Worm (Caenorhabditis elegans): ENCODE data around the gene Y71H2AM.3.

ce11 chrIII:2800743-2801142 lies 4.5 kb upstream of the Y71H2AM.3 start:
- TF ChIP-seq set-16 (GFP tag; IDR thresholded peaks at IDR 0.05) (no peak), mep-1 (tag; optimal IDR thresholded peaks at IDR 0.05) (no peak), pha-4 (GFP tag; IDR thresholded peaks at IDR 0.05) (no peak), pha-4 (tag; optimal IDR thresholded peaks at IDR 0.05) (no peak)

Data from whole organism, L4 larva.